Fruit fly (Drosophila melanogaster): Measurements from ENCODE around the gene ppk14.
A peak's percentile ranks its signal among the peaks of the same experiment; 100 is the strongest.

Gene ppk14

DNA sequence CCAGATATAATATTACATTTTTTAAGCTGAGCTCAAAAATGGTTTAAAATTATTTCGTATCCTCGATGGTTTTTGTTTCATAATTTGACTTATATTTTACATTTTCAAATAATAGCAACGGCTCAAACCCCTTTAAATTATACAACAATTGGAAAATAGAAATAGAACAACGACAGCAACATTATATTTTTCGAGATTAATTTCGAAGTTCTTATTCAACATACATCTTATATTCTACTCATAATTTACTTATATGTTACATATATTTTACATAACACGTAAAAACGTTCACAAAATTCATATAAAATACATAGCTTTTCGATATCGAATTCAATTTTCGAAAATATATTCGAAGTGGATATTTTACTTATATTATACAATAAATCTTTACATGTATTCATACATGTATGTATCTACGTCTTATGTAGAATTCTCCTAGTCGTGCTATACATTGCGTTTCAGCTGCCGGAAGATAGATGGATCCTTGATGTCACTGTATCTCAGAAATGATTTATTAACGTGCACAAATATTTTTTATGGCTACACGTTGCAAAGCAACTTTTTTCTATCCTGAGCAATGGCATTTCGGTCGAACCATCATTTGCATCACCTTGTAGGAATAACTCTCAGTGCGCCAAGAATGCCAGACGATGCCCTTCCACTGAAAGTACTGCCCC, 2.1 kb downstream of the ppk14 start (continued):
- TF ChIP-seq dysf (GFP tag; IDR thresholded peaks at IDR 0.05), result 0 out of 3 replicates have a peak, but pooled peaks have one; percentile 4
- TF ChIP-seq CG32767 (GFP tag; IDR thresholded peaks at IDR 0.05), result no peak
- no peak for TF ChIP-seq CG15073 (GFP tag; optimal IDR thresholded peaks at IDR 0.05)
- TF ChIP-seq HLH3B (GFP tag; IDR thresholded peaks at IDR 0.05), result peak; percentile 10; the same call in 1 of the 2 replicates
- TF ChIP-seq wek (GFP tag; optimal IDR thresholded peaks at IDR 0.05), result peak; percentile 6
- TF ChIP-seq ewg (GFP tag; optimal IDR thresholded peaks at IDR 0.05), result peak; percentile 45
- TF ChIP-seq CG17361 (GFP tag; IDR thresholded peaks at IDR 0.05), result peak; percentile 68; the same call in 2 of the 3 replicates
- TF ChIP-seq CG17912 (GFP tag; optimal IDR thresholded peaks at IDR 0.05), result peak; percentile 39
- no peak for TF ChIP-seq Ptx1 (GFP tag; IDR thresholded peaks at IDR 0.05)
- TF ChIP-seq CG12942 (GFP tag; optimal IDR thresholded peaks at IDR 0.05), result no peak
- TF ChIP-seq CG18764 (GFP tag; optimal IDR thresholded peaks at IDR 0.05), result peak; percentile 56
- no peak for TF ChIP-seq CG10565 (GFP tag; optimal IDR thresholded peaks at IDR 0.05)
- no peak for TF ChIP-seq hb (GFP tag; IDR thresholded peaks at IDR 0.05; ENCODE audit: partially characterized antibody)
- no peak for TF ChIP-seq mld (GFP tag; IDR thresholded peaks at IDR 0.05; ENCODE audit: partially characterized antibody)
- no peak for TF ChIP-seq ro (GFP tag; IDR thresholded peaks at IDR 0.05)
- TF ChIP-seq pros (GFP tag; optimal IDR thresholded peaks at IDR 0.05), result no peak
- TF ChIP-seq C15 (GFP tag; IDR thresholded peaks at IDR 0.05), result no peak
- no peak for TF ChIP-seq HmgD (GFP tag; optimal IDR thresholded peaks at IDR 0.05)
- TF ChIP-seq Awh (GFP tag; IDR thresholded peaks at IDR 0.05), result peak; percentile 60; the same call in 1 of the 2 replicates
- TF ChIP-seq kni (GFP tag; optimal IDR thresholded peaks at IDR 0.05), result no peak
- no peak for TF ChIP-seq crol (GFP tag; IDR thresholded peaks at IDR 0.05)
- TF ChIP-seq CG15011 (GFP tag; optimal IDR thresholded peaks at IDR 0.05), result no peak
- no peak for TF ChIP-seq Hr39 (optimal IDR thresholded peaks at IDR 0.05)
- peak; percentile 60; the same call in 2 of the 3 replicates for TF ChIP-seq Opbp (GFP tag; IDR thresholded peaks at IDR 0.05; ENCODE audit: partially characterized antibody)
- TF ChIP-seq CG3407 (GFP tag; optimal IDR thresholded peaks at IDR 0.05), result peak; percentile 7
- peak; percentile 98 for TF ChIP-seq CG14965 (GFP tag; optimal IDR thresholded peaks at IDR 0.05; ENCODE audit: borderline replicate concordance)
- TF ChIP-seq CG12155 (GFP tag; optimal IDR thresholded peaks at IDR 0.05), result no peak
- no peak for TF ChIP-seq HLH4C (GFP tag; IDR thresholded peaks at IDR 0.05; ENCODE audit: partially characterized antibody)
- TF ChIP-seq CG14860 (GFP tag; IDR thresholded peaks at IDR 0.05; ENCODE audit: partially characterized antibody), result no peak
- TF ChIP-seq NC2α (GFP tag; optimal IDR thresholded peaks at IDR 0.05), result no peak
- peak; percentile 54 for TF ChIP-seq CG5245 (GFP tag; optimal IDR thresholded peaks at IDR 0.05)
- no peak; the same call in 2 of the 3 replicates for TF ChIP-seq sr (GFP tag; IDR thresholded peaks at IDR 0.05)
- TF ChIP-seq zen (tag; optimal IDR thresholded peaks at IDR 0.05), result peak; percentile 68
- TF ChIP-seq hth (optimal IDR thresholded peaks at IDR 0.05), result no peak
- TF ChIP-seq dati (GFP tag; IDR thresholded peaks at IDR 0.05), result no peak
- no peak for TF ChIP-seq slou (GFP tag; optimal IDR thresholded peaks at IDR 0.05)
- no peak for TF ChIP-seq TFAM (GFP tag; optimal IDR thresholded peaks at IDR 0.05)
- TF ChIP-seq Dp (GFP tag; optimal IDR thresholded peaks at IDR 0.05), result no peak
- TF ChIP-seq CG6175 (GFP tag; IDR thresholded peaks at IDR 0.05), result no peak
- peak; percentile 72 for TF ChIP-seq Fer1 (GFP tag; optimal IDR thresholded peaks at IDR 0.05)
- peak; percentile 34 for TF ChIP-seq ind (GFP tag; optimal IDR thresholded peaks at IDR 0.05)
- TF ChIP-seq CG6254 (GFP tag; optimal IDR thresholded peaks at IDR 0.05), result peak; percentile 33
- peak; percentile 87 for TF ChIP-seq sens (GFP tag)
- TF ChIP-seq CG3726 (GFP tag; IDR thresholded peaks at IDR 0.05), result no peak
- no peak for TF ChIP-seq CG30020 (tag; optimal IDR thresholded peaks at IDR 0.05)
- peak; percentile 77 for TF ChIP-seq CG7987 (GFP tag; optimal IDR thresholded peaks at IDR 0.05)
- no peak for TF ChIP-seq her (GFP tag; optimal IDR thresholded peaks at IDR 0.05)
- no peak for TF ChIP-seq CG12299 (tag; optimal IDR thresholded peaks at IDR 0.05)
- TF ChIP-seq Dfd (GFP tag; optimal IDR thresholded peaks at IDR 0.05), result no peak
- no peak for TF ChIP-seq trh (GFP tag; optimal IDR thresholded peaks at IDR 0.05)
- no peak for TF ChIP-seq Dll (GFP tag; IDR thresholded peaks at IDR 0.05; ENCODE audit: partially characterized antibody)
